Fruit fly (Drosophila melanogaster) whole organism, embryonic: Measurements from ENCODE around the gene ninaC.

Source experiments
- Ada2b ChIP-seq: fragments of 200-800 bp; sonication (Bioruptor generic); IDR thresholded peaks from 2 replicates; pipeline ENCODE4 v1.3.6; 2022; ENCODE audit warnings: missing biosample characterization, missing genetic modification characterization
- Asciz ChIP-seq: fragments of 200-800 bp; sonication (Bioruptor generic); optimal IDR thresholded peaks from 2 replicates; lab custom pipeline; 2017; ENCODE audit warnings: missing biosample characterization, mild to moderate bottlenecking, missing genetic modification characterization, missing genetic modification reagents
- B-H2 ChIP-seq: fragments of 200-800 bp; sonication (Bioruptor generic); optimal IDR thresholded peaks from 2 replicates; lab custom pipeline; 2018; ENCODE audit warnings: missing biosample characterization, mild to moderate bottlenecking, missing genetic modification characterization
- CG10431 ChIP-seq: fragments of 200-800 bp; sonication (Bioruptor generic); optimal IDR thresholded peaks from 3 replicates; lab custom pipeline; 2018; ENCODE audit warnings: missing biosample characterization, mild to moderate bottlenecking, missing genetic modification characterization
- CG11696 ChIP-seq: fragments of 200-800 bp; sonication (Bioruptor generic); IDR thresholded peaks from 2 replicates; pipeline ENCODE4 v1.3.6; 2022; ENCODE audit warnings: missing biosample characterization, missing genetic modification characterization
- CG12071 ChIP-seq: fragments of 200-800 bp; sonication (Bioruptor generic); optimal IDR thresholded peaks from 3 replicates; lab custom pipeline; 2018; ENCODE audit warnings: missing biosample characterization, mild to moderate bottlenecking, missing genetic modification characterization
- CG12659 ChIP-seq: fragments of 200-800 bp; sonication (Bioruptor generic); optimal IDR thresholded peaks from 3 replicates; lab custom pipeline; 2017; ENCODE audit warnings: mild to moderate bottlenecking, missing biosample characterization, missing genetic modification reagents, missing genetic modification characterization
- CG17802 ChIP-seq: fragments of 200-800 bp; sonication (Bioruptor generic); optimal IDR thresholded peaks from 2 replicates; lab custom pipeline; 2018; ENCODE audit warnings: missing biosample characterization, mild to moderate bottlenecking, missing genetic modification characterization, moderate library complexity
- CG2199 ChIP-seq: fragments of 200-800 bp; sonication (Bioruptor generic); IDR thresholded peaks from 3 replicates; pipeline ENCODE4 v1.3.6; 2022; ENCODE audit warnings: missing biosample characterization, missing genetic modification characterization
- CG32532 ChIP-seq: fragments of 200-800 bp; sonication (Bioruptor generic); IDR thresholded peaks from 2 replicates; pipeline ENCODE4 v1.3.6; 2022; ENCODE audit warnings: missing biosample characterization, missing genetic modification characterization
- CG3995 ChIP-seq: fragments of 200-800 bp; sonication (Bioruptor generic); optimal IDR thresholded peaks from 3 replicates; lab custom pipeline; 2016; ENCODE audit warnings: missing biosample characterization, missing genetic modification characterization
- CG4854 ChIP-seq: fragments of 200-800 bp; sonication (Bioruptor generic); optimal IDR thresholded peaks from 2 replicates; lab custom pipeline; 2016; ENCODE audit warnings: missing biosample characterization, missing genetic modification characterization, inconsistent platforms
- CG7271 ChIP-seq: fragments of 200-800 bp; sonication (Bioruptor generic); optimal IDR thresholded peaks from 2 replicates; lab custom pipeline; 2018; ENCODE audit warnings: missing biosample characterization, mild to moderate bottlenecking, missing genetic modification characterization, moderate library complexity
- CG7987 ChIP-seq: fragments of 200-800 bp; sonication (Bioruptor generic); optimal IDR thresholded peaks from 2 replicates; lab custom pipeline; 2018; ENCODE audit warnings: missing biosample characterization, mild to moderate bottlenecking, missing genetic modification characterization, moderate library complexity
- CG9932 ChIP-seq: fragments of 200-800 bp; sonication (Bioruptor generic); IDR thresholded peaks from 2 replicates; pipeline ENCODE4 v1.3.6; 2022; ENCODE audit warnings: missing biosample characterization, missing genetic modification characterization
- CkIIα-i1 ChIP-seq: fragments of 200-800 bp; sonication (Bioruptor generic); IDR thresholded peaks from 2 replicates; pipeline ENCODE4 v1.3.6; 2022; ENCODE audit warnings: missing biosample characterization, missing genetic modification characterization
- Jarid2 ChIP-seq: fragments of 200-800 bp; sonication (Bioruptor generic); optimal IDR thresholded peaks from 3 replicates; lab custom pipeline; 2017; ENCODE audit warnings: mild to moderate bottlenecking, missing biosample characterization, missing genetic modification reagents, missing genetic modification characterization
- Mad ChIP-seq: fragments of 200-800 bp; sonication (Bioruptor generic); optimal IDR thresholded peaks from 2 replicates; lab custom pipeline; 2016; ENCODE audit warnings: missing biosample characterization, missing genetic modification characterization
- Med ChIP-seq: fragments of 200-800 bp; sonication (Bioruptor generic); peaks from one replicate; lab custom pipeline; 2016; ENCODE audit warnings: missing biosample characterization, missing genetic modification characterization, mild to moderate bottlenecking, inconsistent platforms, moderate library complexity
- Meics ChIP-seq: fragments of 200-800 bp; sonication (Bioruptor generic); optimal IDR thresholded peaks from 2 replicates; lab custom pipeline; 2017; ENCODE audit warnings: missing biosample characterization, mild to moderate bottlenecking, missing genetic modification characterization
- Neu2 ChIP-seq: fragments of 200-800 bp; sonication (Bioruptor generic); optimal IDR thresholded peaks from 3 replicates; lab custom pipeline; 2016; ENCODE audit warnings: missing biosample characterization, missing genetic modification characterization, borderline replicate concordance
- Poxn ChIP-seq: fragments of 200-800 bp; sonication (Bioruptor generic); IDR thresholded peaks from 2 replicates; pipeline ENCODE4 v1.3.6; 2022; ENCODE audit warnings: missing biosample characterization, missing genetic modification characterization
- Rfx ChIP-seq: fragments of 200-800 bp; sonication (Bioruptor generic); IDR thresholded peaks from 2 replicates; pipeline ENCODE4 v1.3.6; 2022; ENCODE audit warnings: missing biosample characterization, missing genetic modification characterization
- Side ChIP-seq: fragments of 200-800 bp; sonication (Bioruptor generic); optimal IDR thresholded peaks from 2 replicates; lab custom pipeline; 2016; ENCODE audit warnings: missing biosample characterization, missing genetic modification characterization
- Spps ChIP-seq: fragments of 200-800 bp; sonication (Bioruptor generic); optimal IDR thresholded peaks from 2 replicates; lab custom pipeline; 2018; ENCODE audit warnings: missing biosample characterization, mild to moderate bottlenecking, missing genetic modification characterization
- Trl ChIP-seq, 3 experiments: fragments of >200 bp in 2 of 3; fragments of 200-800 bp in 1 of 3; sonication (Bioruptor generic) in 1 of 3; optimal IDR thresholded peaks; 2 replicates in 1 of 3; 3 replicates in 2 of 3; lab custom pipeline; 2016 to 2017; ENCODE audit warnings: missing biosample characterization in 1 of 3, missing genetic modification characterization in 1 of 3
- Vsx1 ChIP-seq: fragments of 200-800 bp; sonication (Bioruptor generic); optimal IDR thresholded peaks from 2 replicates; lab custom pipeline; 2017; ENCODE audit warnings: missing biosample characterization, mild to moderate bottlenecking, missing genetic modification characterization, missing genetic modification reagents
- YL-1 ChIP-seq: fragments of 200-800 bp; sonication (Bioruptor generic); optimal IDR thresholded peaks from 3 replicates; lab custom pipeline; 2017; ENCODE audit warnings: missing biosample characterization, mild to moderate bottlenecking, missing genetic modification characterization
- abd-A ChIP-seq: fragments of 200-800 bp; sonication (Bioruptor generic); optimal IDR thresholded peaks from 3 replicates; lab custom pipeline; 2019; ENCODE audit warnings: missing biosample characterization, mild to moderate bottlenecking, missing genetic modification characterization, moderate library complexity
- al ChIP-seq: fragments of 200-800 bp; sonication (Bioruptor generic); IDR thresholded peaks from 2 replicates; pipeline ENCODE4 v1.3.6; 2022; ENCODE audit warnings: missing biosample characterization, missing genetic modification characterization
- ase ChIP-seq: fragments of 200-800 bp; sonication (Bioruptor generic); IDR thresholded peaks from 3 replicates; pipeline ENCODE4 v1.3.6; 2022; ENCODE audit warnings: missing biosample characterization, missing genetic modification characterization
- bbx ChIP-seq: fragments of 200-800 bp; sonication (Bioruptor generic); IDR thresholded peaks from 2 replicates; pipeline ENCODE4 v1.3.6; 2022; ENCODE audit warnings: missing biosample characterization, missing genetic modification characterization; ENCODE audit not compliant: partially characterized antibody
- chinmo ChIP-seq: fragments of 200-800 bp; sonication (Bioruptor generic); IDR thresholded peaks from 4 replicates; pipeline ENCODE4 v1.3.6; 2022; ENCODE audit warnings: missing biosample characterization, missing genetic modification characterization; ENCODE audit not compliant: partially characterized antibody
- fd96Cb ChIP-seq: fragments of 200-800 bp; sonication (Bioruptor generic); optimal IDR thresholded peaks from 2 replicates; lab custom pipeline; 2018; ENCODE audit warnings: missing biosample characterization, mild to moderate bottlenecking, missing genetic modification characterization, moderate library complexity
- gem ChIP-seq: fragments of 200-800 bp; sonication (Bioruptor generic); optimal IDR thresholded peaks from 2 replicates; lab custom pipeline; 2019; ENCODE audit warnings: missing biosample characterization, mild to moderate bottlenecking, missing genetic modification characterization, moderate library complexity
- lmd ChIP-seq: fragments of 200-800 bp; sonication (Bioruptor generic); IDR thresholded peaks from 2 replicates; pipeline ENCODE4 v1.3.6; 2022; ENCODE audit warnings: missing biosample characterization, missing genetic modification characterization
- otp ChIP-seq: fragments of 200-800 bp; sonication (Bioruptor generic); IDR thresholded peaks from 3 replicates; pipeline ENCODE4, ENCODE4 v1.3.6; 2022; ENCODE audit warnings: missing biosample characterization, missing genetic modification characterization
- pho ChIP-seq: fragments of 200-800 bp; sonication (Bioruptor generic); optimal IDR thresholded peaks from 2 replicates; lab custom pipeline; 2016; ENCODE audit warnings: missing biosample characterization, missing genetic modification characterization
- rib ChIP-seq: fragments of 200-800 bp; sonication (Bioruptor generic); IDR thresholded peaks from 2 replicates; pipeline ENCODE4 v1.3.6; 2022; ENCODE audit warnings: missing biosample characterization, missing genetic modification characterization
- row ChIP-seq: fragments of 200-800 bp; sonication (Bioruptor generic); IDR thresholded peaks from 3 replicates; pipeline ENCODE4 v1.3.6; 2022; ENCODE audit warnings: missing biosample characterization, missing genetic modification characterization
- salm ChIP-seq: fragments of 200-800 bp; sonication (Bioruptor generic); optimal IDR thresholded peaks from 2 replicates; lab custom pipeline; 2018; ENCODE audit warnings: missing biosample characterization, mild to moderate bottlenecking, missing genetic modification characterization
- slbo ChIP-seq: fragments of 200-800 bp; sonication (Bioruptor generic); IDR thresholded peaks from 2 replicates; pipeline ENCODE4 v1.3.6; 2022; ENCODE audit warnings: missing biosample characterization, missing genetic modification characterization
- sob ChIP-seq: fragments of 200-800 bp; sonication (Bioruptor generic); IDR thresholded peaks from 2 replicates; pipeline ENCODE4 v1.3.6; 2022; ENCODE audit warnings: missing biosample characterization, missing genetic modification characterization
- ttk ChIP-seq: fragments of 200-800 bp; sonication (Bioruptor generic); IDR thresholded peaks from 2 replicates; pipeline ENCODE4 v2.1.2; 2022; ENCODE audit warnings: missing biosample characterization, missing genetic modification characterization
- unpg ChIP-seq: fragments of 200-800 bp; sonication (Bioruptor generic); optimal IDR thresholded peaks from 3 replicates; lab custom pipeline; 2018; ENCODE audit warnings: missing biosample characterization, mild to moderate bottlenecking, missing genetic modification characterization, moderate library complexity
- wek ChIP-seq: fragments of 200-800 bp; sonication (Bioruptor generic); optimal IDR thresholded peaks from 3 replicates; lab custom pipeline; 2018; ENCODE audit warnings: missing biosample characterization, mild to moderate bottlenecking, missing genetic modification characterization, moderate library complexity
- wor ChIP-seq: fragments of 200-800 bp; sonication (Bioruptor generic); IDR thresholded peaks from 2 replicates; pipeline ENCODE4 v1.3.6; 2022; ENCODE audit warnings: missing biosample characterization, missing genetic modification characterization

Gene ninaC

dm6 chr2L:7396962-7397361 is 19.5 kb downstream of the ninaC start (continued):
- peak; percentile 69 for TF ChIP-seq lmd (GFP tag; lab: Robert Waterston, UW)

DNA sequence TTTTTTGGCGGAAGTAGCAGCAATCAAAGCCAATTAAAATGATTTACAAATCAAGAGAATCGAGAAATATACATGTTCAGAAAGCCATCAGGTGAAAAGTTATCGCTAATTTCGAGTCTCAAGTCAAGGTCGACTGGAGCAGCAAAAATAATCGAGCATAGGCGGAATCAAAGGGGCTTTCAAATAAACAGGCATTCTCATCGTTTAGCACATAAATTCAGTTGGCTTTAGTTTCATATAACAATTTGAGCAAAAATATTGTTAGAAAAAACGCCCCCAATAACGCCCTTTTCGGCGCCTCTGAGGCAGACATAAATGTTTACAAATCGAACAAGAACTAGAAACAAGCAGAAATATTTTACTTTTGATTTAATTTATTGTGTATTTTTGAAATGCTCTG is 20.2 kb downstream of the ninaC start:
- TF ChIP-seq Meics (GFP tag; lab: Kevin White, UChicago): no peak
- TF ChIP-seq Med (GFP tag; lab: Kevin White, UChicago): peak; percentile 44
- TF ChIP-seq CG11696 (GFP tag; lab: Robert Waterston, UW): 0 out of 2 replicates have a peak, but pooled peaks have one; percentile 25
- no peak for TF ChIP-seq abd-A (tag; lab: Kevin White, UChicago)
- TF ChIP-seq gem (tag; lab: Kevin White, UChicago): peak; percentile 23
- TF ChIP-seq sob (GFP tag; lab: Robert Waterston, UW): peak; percentile 11; the same call in 1 of the 2 replicates
- no peak for TF ChIP-seq wor (GFP tag; lab: Robert Waterston, UW)
- peak; percentile 28; the same call in 1 of the 2 replicates for TF ChIP-seq CG32532 (GFP tag; lab: Robert Waterston, UW)
- no peak for TF ChIP-seq fd96Cb (tag; lab: Kevin White, UChicago)
- peak; percentile 45; the same call in 1 of the 2 replicates for TF ChIP-seq al (GFP tag; lab: Robert Waterston, UW)
- peak; percentile 49 for TF ChIP-seq Rfx (GFP tag; lab: Robert Waterston, UW)
- TF ChIP-seq Poxn (GFP tag; lab: Robert Waterston, UW): no peak
- peak; percentile 55 for TF ChIP-seq slbo (GFP tag; lab: Robert Waterston, UW)
- TF ChIP-seq row (GFP tag; lab: Robert Waterston, UW): peak; percentile 28; the same call in 2 of the 3 replicates
- peak; percentile 53 for TF ChIP-seq CG9932 (GFP tag; lab: Robert Waterston, UW)

DNA sequence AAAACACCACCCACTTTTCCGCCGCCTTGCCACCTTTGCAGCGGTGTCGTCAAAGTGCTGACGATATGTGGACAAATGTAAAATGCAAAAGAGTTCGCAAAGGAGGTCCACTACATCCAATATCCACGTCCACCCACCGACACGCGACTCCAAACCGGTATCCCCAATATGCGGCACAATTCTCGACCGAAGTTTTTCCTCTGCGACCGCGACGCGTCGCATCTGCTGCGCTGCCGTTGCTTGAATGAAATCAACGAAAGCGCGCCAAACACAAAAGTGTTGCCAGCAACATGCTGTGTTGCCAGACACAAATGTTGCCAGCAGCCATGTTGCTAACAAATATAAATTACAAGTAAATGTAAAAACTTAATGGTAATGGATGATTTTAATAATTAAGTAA is 21.0 kb downstream of the ninaC start, which contains the start of gene CG5160:
Gene CG5160 (minus strand): TSS at position 223 of the 400 bp plus-strand sequence.
- TF ChIP-seq Neu2 (no peak), CG4854 (GFP tag; lab: Kevin White, UChicago) (no peak), CG12071 (GFP tag; lab: Kevin White, UChicago) (no peak), CG7987 (GFP tag; lab: Kevin White, UChicago) (no peak), wek (GFP tag; lab: Kevin White, UChicago) (no peak), CG2199 (peak; percentile 78; the same call in 2 of the 3 replicates), CG3995 (GFP tag; lab: Kevin White, UChicago) (no peak), rib (GFP tag; lab: Robert Waterston, UW) (no peak), Med (GFP tag; lab: Kevin White, UChicago) (peak; percentile 72), chinmo (GFP tag; lab: Robert Waterston, UW) (no peak), unpg (GFP tag; lab: Kevin White, UChicago) (no peak), Jarid2 (GFP tag; lab: Kevin White, UChicago) (no peak), CkIIα-i1 (GFP tag; lab: Robert Waterston, UW) (no peak), ttk (GFP tag; lab: Robert Waterston, UW) (no peak), YL-1 (GFP tag; lab: Kevin White, UChicago) (no peak), Spps (tag; lab: Kevin White, UChicago) (no peak), CG7271 (no peak), Mad (no peak), Asciz (GFP tag; lab: Kevin White, UChicago) (no peak), otp (GFP tag; lab: Robert Waterston, UW) (no peak), Side (GFP tag; lab: Kevin White, UChicago) (no peak), Vsx1 (GFP tag; lab: Kevin White, UChicago) (no peak), salm (no peak), Ada2b (0 out of 2 replicates have a peak, but pooled peaks have one; percentile 4), bbx (0 out of 2 replicates have a peak, but pooled peaks have one; percentile 25), ase (GFP tag; lab: Robert Waterston, UW) (no peak), pho (GFP tag; lab: Kevin White, UChicago) (no peak), Trl (optimal IDR thresholded peaks at IDR 0.05; lab: Kevin White, UChicago) (no peak), Trl (GFP tag; optimal IDR thresholded peaks at IDR 0.05; lab: Kevin White, UChicago) (no peak), B-H2 (GFP tag; lab: Kevin White, UChicago) (no peak), CG17802 (tag; lab: Kevin White, UChicago) (no peak), Meics (GFP tag; lab: Kevin White, UChicago) (no peak), CG10431 (GFP tag; lab: Kevin White, UChicago) (no peak), CG12659 (GFP tag; lab: Kevin White, UChicago) (no peak)
